Fruit fly (Drosophila melanogaster): ENCODE data around the gene brv2.

dm6 chr3L:17361925-17362324, 17.4 kb upstream of the brv2 start:
- TF ChIP-seq ovo (GFP tag; optimal IDR thresholded peaks at IDR 0.05), result no peak
- TF ChIP-seq Crg-1 (GFP tag; optimal IDR thresholded peaks at IDR 0.05), result no peak
- TF ChIP-seq Mnt (GFP tag; optimal IDR thresholded peaks at IDR 0.05), result no peak
- no peak for TF ChIP-seq Hr96 (GFP tag; optimal IDR thresholded peaks at IDR 0.05)
- no peak for TF ChIP-seq CG1620 (GFP tag; optimal IDR thresholded peaks at IDR 0.05)
- TF ChIP-seq tj (GFP tag; optimal IDR thresholded peaks at IDR 0.05), result no peak
- no peak for TF ChIP-seq Clk (GFP tag; optimal IDR thresholded peaks at IDR 0.05)
- TF ChIP-seq CG7101 (tag; optimal IDR thresholded peaks at IDR 0.05), result no peak
- TF ChIP-seq CG12768 (GFP tag; optimal IDR thresholded peaks at IDR 0.05), result no peak
- no peak for TF ChIP-seq CG7045 (GFP tag; optimal IDR thresholded peaks at IDR 0.05)
- TF ChIP-seq CG14711 (tag; optimal IDR thresholded peaks at IDR 0.05), result no peak

Data from whole organism, adult.